Worm (Caenorhabditis elegans): ENCODE data around the gene mig-39.

mig-39 gene

DNA sequence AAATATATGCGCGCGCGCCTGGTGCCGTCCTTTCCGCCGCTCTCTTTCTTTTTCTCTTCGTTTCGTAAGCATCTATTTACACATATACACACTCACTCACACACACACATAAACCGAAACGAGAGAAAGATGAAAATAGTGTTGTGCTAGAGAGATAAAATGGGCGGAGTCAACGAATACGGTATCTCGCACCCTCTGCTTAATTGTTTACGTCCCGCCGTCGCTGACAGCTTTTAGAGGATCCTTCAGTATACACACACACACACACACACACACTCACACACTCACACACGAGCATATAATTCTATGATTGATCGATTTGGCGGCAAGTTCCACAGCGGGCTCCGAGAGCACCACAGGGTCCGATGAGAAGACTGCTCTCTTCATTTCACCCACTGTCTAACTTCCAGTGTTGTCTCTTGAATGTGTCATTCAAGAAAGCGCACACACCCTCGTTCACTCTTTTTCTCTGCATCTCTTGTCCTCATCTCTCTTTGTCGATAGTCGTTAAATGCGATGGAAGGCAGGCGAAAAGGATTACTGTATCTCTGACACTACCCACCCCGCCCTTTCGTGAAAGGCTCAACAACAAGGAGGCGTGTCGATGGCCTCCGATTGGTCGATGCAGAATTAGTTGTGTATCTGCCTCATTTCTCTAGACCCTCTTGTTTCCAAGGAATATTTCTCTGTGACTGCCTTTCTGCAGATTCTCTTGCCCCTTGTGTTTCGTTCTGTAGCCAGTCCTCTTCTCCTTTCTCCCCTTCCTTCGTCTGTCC lies 49.5 kb upstream of the mig-39 start (continued):
- TF ChIP-seq Y53F4B.3 (GFP tag; IDR thresholded peaks at IDR 0.05) (no peak), bed-1 (GFP tag; IDR thresholded peaks at IDR 0.05) (no peak), ceh-79 (tag; optimal IDR thresholded peaks at IDR 0.05) (peak; percentile 63), pbrm-1 (GFP tag; IDR thresholded peaks at IDR 0.05) (peak; percentile 34; the same call in 1 of the 2 replicates), lag-1 (GFP tag; IDR thresholded peaks at IDR 0.05) (no peak), lin-26 (GFP tag; IDR thresholded peaks at IDR 0.05) (peak; percentile 91), ceh-27 (GFP tag; optimal IDR thresholded peaks at IDR 0.05) (peak; percentile 84), xnd-1 (tag; optimal IDR thresholded peaks at IDR 0.05) (no peak), cebp-1 (GFP tag; IDR thresholded peaks at IDR 0.05) (no peak; the same call in 1 of the 2 replicates), cebp-1 (tag; optimal IDR thresholded peaks at IDR 0.05) (peak; percentile 88), F57A8.1 (GFP tag; optimal IDR thresholded peaks at IDR 0.05) (no peak), lir-1 (GFP tag; conservative IDR thresholded peaks at IDR 0.05) (peak; percentile 66), ztf-22 (GFP tag; optimal IDR thresholded peaks at IDR 0.05) (peak; percentile 13), egrh-3 (GFP tag; IDR thresholded peaks at IDR 0.05) (no peak), ztf-28 (GFP tag; IDR thresholded peaks at IDR 0.05) (no peak), egl-18 (GFP tag; IDR thresholded peaks at IDR 0.05) (no peak), zfh-2 (GFP tag; conservative IDR thresholded peaks at IDR 0.05) (peak; percentile 95), F37B4.10 (GFP tag; IDR thresholded peaks at IDR 0.05) (no peak), unc-62 (GFP tag; optimal IDR thresholded peaks at IDR 0.05) (peak; percentile 32), ztf-26 (tag; optimal IDR thresholded peaks at IDR 0.05) (peak; percentile 24), ceh-100 (GFP tag; IDR thresholded peaks at IDR 0.05) (no peak), hmg-20 (GFP tag; IDR thresholded peaks at IDR 0.05) (no peak), D2030.7 (GFP tag; IDR thresholded peaks at IDR 0.05) (no peak), F55B11.4 (tag; optimal IDR thresholded peaks at IDR 0.05; ENCODE audit: borderline replicate concordance, insufficient read depth) (no peak), ceh-91 (GFP tag; IDR thresholded peaks at IDR 0.05) (no peak), mes-4 (tag; optimal IDR thresholded peaks at IDR 0.05) (no peak), ztf-25 (GFP tag; IDR thresholded peaks at IDR 0.05) (no peak), ets-4 (GFP tag; optimal IDR thresholded peaks at IDR 0.05) (peak; percentile 64), ccch-3 (GFP tag; optimal IDR thresholded peaks at IDR 0.05) (no peak), athp-1 (tag; optimal IDR thresholded peaks at IDR 0.05) (peak; percentile 47), sea-2 (GFP tag; IDR thresholded peaks at IDR 0.05) (no peak), K11D2.4 (GFP tag; IDR thresholded peaks at IDR 0.05) (peak; percentile 62; the same call in 1 of the 2 replicates), dox-1 (GFP tag; IDR thresholded peaks at IDR 0.05) (peak; percentile 83), nhr-90 (tag; optimal IDR thresholded peaks at IDR 0.05) (no peak), him-1 (tag; optimal IDR thresholded peaks at IDR 0.05) (no peak), atf-7 (tag; optimal IDR thresholded peaks at IDR 0.05) (peak; percentile 79), snpc-3.4 (tag; optimal IDR thresholded peaks at IDR 0.05) (no peak), cebp-2 (GFP tag; IDR thresholded peaks at IDR 0.05) (no peak)

DNA sequence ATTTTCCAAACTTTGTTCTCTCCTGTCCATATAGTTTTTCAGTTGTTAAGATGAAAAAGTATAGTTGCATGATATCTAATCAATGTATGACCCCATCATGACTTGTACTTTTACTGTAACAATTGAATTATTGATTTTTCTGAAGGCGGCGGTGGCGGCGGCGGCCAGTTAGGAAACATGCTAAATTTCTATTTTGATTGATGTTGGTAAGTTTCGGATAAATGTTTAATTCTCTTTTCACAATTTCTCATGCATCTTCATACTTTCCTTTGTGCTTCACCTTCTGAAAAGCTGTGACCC lies 48.9 kb upstream of the mig-39 start, which contains the start of gene sor-1:
TSS of gene sor-1 (plus strand) at position 201 of the 300 bp plus-strand sequence.
- TF ChIP-seq T07F8.4 (tag; optimal IDR thresholded peaks at IDR 0.05), result no peak
